Worm (Caenorhabditis elegans) whole organism, L1 larva: ENCODE results near the gene abu-7.

Experiments used
- ama-1 ChIP-seq: fragments of 150-350 bp; optimal IDR thresholded peaks from 2 replicates; lab custom pipeline; 2014
- ceh-82 ChIP-seq, 3 experiments: fragments of 150-350 bp in 1 of 3; sonication (generic microtip) in 2 of 3; optimal IDR thresholded peaks; 2 replicates each; lab custom pipeline; 2014 to 2017; ENCODE audit warnings: missing biosample characterization in 3 of 3, missing genetic modification characterization in 3 of 3
- efl-3 ChIP-seq: fragments of 200-800 bp; sonication (Bioruptor generic); optimal IDR thresholded peaks from 2 replicates; lab custom pipeline; 2018; ENCODE audit warnings: mild to moderate bottlenecking, missing genetic modification characterization, missing compliant biosample characterization
- lsy-2 ChIP-seq, 2 experiments: fragments of 150-350 bp; optimal IDR thresholded peaks; 2 replicates each; lab custom pipeline; 2014; ENCODE audit warnings: missing biosample characterization in 2 of 2, missing genetic modification characterization in 2 of 2
- nhr-71 ChIP-seq: sonication (generic microtip); optimal IDR thresholded peaks from 2 replicates; lab custom pipeline; 2016; ENCODE audit warnings: mild to moderate bottlenecking, missing genetic modification characterization, moderate library complexity, missing compliant biosample characterization
- pqm-1 ChIP-seq: sonication (generic microtip); optimal IDR thresholded peaks from 3 replicates; lab custom pipeline; 2017; ENCODE audit warnings: missing biosample characterization, missing genetic modification characterization
- snpc-4 ChIP-seq: fragments of 150-350 bp; optimal IDR thresholded peaks from 2 replicates; lab custom pipeline; 2014; ENCODE audit warnings: missing biosample characterization, missing genetic modification characterization
- sup-37 ChIP-seq: fragments of 200-800 bp; sonication (Bioruptor generic); optimal IDR thresholded peaks from 2 replicates; lab custom pipeline; 2018; ENCODE audit warnings: mild to moderate bottlenecking, missing genetic modification characterization, missing compliant biosample characterization
- tbx-2 ChIP-seq: sonication (generic microtip); optimal IDR thresholded peaks from 2 replicates; lab custom pipeline; 2016; ENCODE audit warnings: missing genetic modification characterization, missing compliant biosample characterization

DNA sequence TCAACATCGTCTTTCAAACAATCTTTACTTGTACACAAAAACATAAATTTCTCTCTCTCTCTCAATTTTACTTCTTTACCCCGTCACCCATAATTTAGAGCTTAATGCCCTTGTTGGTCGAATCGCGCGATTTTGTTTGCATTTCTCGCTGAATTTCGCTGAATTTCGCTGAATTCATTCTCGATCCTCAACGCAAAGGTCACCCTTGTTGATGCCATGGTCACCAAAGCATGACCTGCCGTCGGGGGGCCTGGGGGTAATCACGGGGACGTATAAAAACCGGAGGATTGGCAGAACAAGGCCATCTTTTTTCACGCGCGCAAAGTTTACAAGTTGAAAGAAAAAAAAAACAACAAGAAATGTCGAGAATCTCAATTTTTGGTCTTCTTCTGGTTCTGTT is 34.6 kb downstream of the abu-7 start, which contains the start of gene F14F9.8:
- TF ChIP-seq snpc-4: no peak
- TF ChIP-seq lsy-2 (tag; optimal IDR thresholded peaks at IDR 0.05; lab: Kevin White, UChicago): no peak
- no peak for TF ChIP-seq nhr-71 (tag; lab: Kevin White, UChicago)
- no peak for TF ChIP-seq ama-1 (lab: Kevin White, UChicago)
- no peak for TF ChIP-seq sup-37 (GFP tag; lab: Kevin White, UChicago)
- TF ChIP-seq tbx-2 (tag; lab: Kevin White, UChicago): no peak
- TF ChIP-seq pqm-1 (tag; lab: Kevin White, UChicago): no peak
- no peak for TF ChIP-seq ceh-82 (tag; optimal IDR thresholded peaks at IDR 0.05; lab: Kevin White, UChicago)
- no peak for TF ChIP-seq efl-3 (GFP tag; lab: Kevin White, UChicago)
